Fruit fly (Drosophila melanogaster) Kc167 (cell line): Measurements from ENCODE around the gene CG43391.

Experiments
- Myc ChIP-seq: fragments of >200 bp; optimal IDR thresholded peaks from 2 replicates; lab custom pipeline; 2017; ENCODE audit warnings: missing external identifiers
- Sin3A ChIP-seq: fragments of >200 bp; optimal IDR thresholded peaks from 2 replicates; lab custom pipeline; 2018; ENCODE audit warnings: missing external identifiers
- h ChIP-seq: fragments of >200 bp; optimal IDR thresholded peaks from 3 replicates; lab custom pipeline; 2018; ENCODE audit warnings: missing external identifiers
- insv ChIP-seq: fragments of >200 bp; optimal IDR thresholded peaks from 3 replicates; lab custom pipeline; 2018; ENCODE audit warnings: missing external identifiers
- psq ChIP-seq: fragments of >200 bp; optimal IDR thresholded peaks from 2 replicates; lab custom pipeline; 2017; ENCODE audit warnings: missing external identifiers
- ttk ChIP-seq: sonication (Bioruptor generic); optimal IDR thresholded peaks from 2 replicates; lab custom pipeline; 2017; ENCODE audit warnings: missing external identifiers

DNA sequence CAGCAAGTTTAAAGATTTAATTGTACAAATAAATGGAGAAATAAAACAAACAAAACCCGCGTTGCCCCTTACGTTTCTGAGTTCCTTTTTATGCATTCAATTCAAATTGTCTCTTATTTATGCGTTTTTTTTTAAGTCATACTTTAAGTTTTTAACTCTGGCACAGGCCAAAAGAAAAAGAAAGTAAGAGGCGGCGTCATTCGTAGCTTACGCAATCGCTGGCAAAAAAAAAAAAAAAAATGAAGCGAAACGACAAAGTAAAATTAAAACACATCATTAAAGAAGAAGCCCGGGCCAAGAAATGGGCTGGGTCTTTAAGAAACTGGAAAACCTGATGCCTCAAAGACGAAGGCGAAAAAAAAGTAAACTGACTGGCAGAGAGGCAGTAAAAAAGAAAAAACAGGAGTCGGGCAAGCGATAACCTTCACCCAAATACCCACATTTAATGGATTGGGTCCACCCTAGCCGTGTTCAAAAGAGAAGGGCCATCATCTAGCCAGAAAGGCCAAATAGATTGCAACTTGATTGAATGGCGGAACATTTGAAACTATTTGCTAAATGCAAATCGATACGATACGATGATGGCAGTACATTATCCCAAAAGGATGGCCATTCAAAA is 37.0 kb downstream of the CG43391 start:
- TF ChIP-seq psq (lab: Kevin White, UChicago) (no peak), insv (lab: Kevin White, UChicago) (no peak), ttk (lab: Kevin White, UChicago) (no peak), Myc (no peak), h (lab: Kevin White, UChicago) (no peak), Sin3A (lab: Kevin White, UChicago) (no peak)
